Fruit fly (Drosophila melanogaster) whole organism, prepupa: ENCODE data around the gene vers.

Experiments
- CG11294 ChIP-seq: fragments of 200-800 bp; sonication (Bioruptor generic); IDR thresholded peaks from 2 replicates; pipeline ENCODE4 v1.3.6; 2022; ENCODE audit warnings: missing biosample characterization, missing genetic modification characterization
- CG1621 ChIP-seq: fragments of 200-800 bp; sonication (Bioruptor generic); optimal IDR thresholded peaks from 3 replicates; lab custom pipeline; 2018; ENCODE audit warnings: missing biosample characterization, mild to moderate bottlenecking, missing genetic modification characterization
- CG3032 ChIP-seq: fragments of 200-800 bp; optimal IDR thresholded peaks from 2 replicates; lab custom pipeline; 2019; ENCODE audit warnings: missing biosample characterization, mild to moderate bottlenecking, missing genetic modification characterization, moderate library complexity
- CG31627 ChIP-seq: fragments of 200-800 bp; sonication (Bioruptor generic); optimal IDR thresholded peaks from 3 replicates; lab custom pipeline; 2016; ENCODE audit warnings: missing biosample characterization, missing genetic modification characterization
- CG6276 ChIP-seq: fragments of 200-800 bp; sonication (Bioruptor generic); optimal IDR thresholded peaks from 2 replicates; lab custom pipeline; 2017; ENCODE audit warnings: missing biosample characterization, mild to moderate bottlenecking, missing genetic modification characterization
- CG6792 ChIP-seq: fragments of 200-800 bp; sonication (Bioruptor generic); optimal IDR thresholded peaks from 3 replicates; lab custom pipeline; 2016; ENCODE audit warnings: missing biosample characterization, missing genetic modification characterization
- CG6808 ChIP-seq: fragments of 200-800 bp; sonication (Bioruptor generic); optimal IDR thresholded peaks from 3 replicates; lab custom pipeline; 2017; ENCODE audit warnings: missing biosample characterization, missing genetic modification characterization, mild to moderate bottlenecking, moderate library complexity, missing genetic modification reagents
- CG6854 ChIP-seq: fragments of 200-800 bp; sonication (Bioruptor generic); optimal IDR thresholded peaks from 2 replicates; lab custom pipeline; 2017; ENCODE audit warnings: missing biosample characterization, mild to moderate bottlenecking, missing genetic modification characterization
- CG7368 ChIP-seq: fragments of 200-800 bp; sonication (Bioruptor generic); optimal IDR thresholded peaks from 3 replicates; lab custom pipeline; 2016; ENCODE audit warnings: missing biosample characterization, missing genetic modification characterization
- CG8119 ChIP-seq: fragments of 200-800 bp; sonication (Bioruptor generic); IDR thresholded peaks from 3 replicates; pipeline ENCODE4 v1.3.6; 2022; ENCODE audit warnings: missing biosample characterization, missing genetic modification characterization
- CG8319 ChIP-seq: fragments of 200-800 bp; sonication (Bioruptor generic); optimal IDR thresholded peaks from 3 replicates; lab custom pipeline; 2016; ENCODE audit warnings: missing biosample characterization, missing genetic modification characterization
- CG8632 ChIP-seq: fragments of 200-800 bp; sonication (Bioruptor generic); optimal IDR thresholded peaks from 3 replicates; lab custom pipeline; 2016; ENCODE audit warnings: missing biosample characterization, missing genetic modification characterization
- Eip75B ChIP-seq: fragments of 200-800 bp; sonication (Bioruptor generic); optimal IDR thresholded peaks from 3 replicates; lab custom pipeline; 2016; ENCODE audit warnings: missing biosample characterization, missing genetic modification characterization
- Eip78C ChIP-seq: fragments of 200-800 bp; sonication (Bioruptor generic); peaks from one replicate; lab custom pipeline; 2016; ENCODE audit warnings: missing biosample characterization, missing genetic modification characterization
- Ets21C ChIP-seq: fragments of 200-800 bp; sonication (Bioruptor generic); optimal IDR thresholded peaks from 3 replicates; lab custom pipeline; 2016; ENCODE audit warnings: missing biosample characterization, missing genetic modification characterization
- Hr38 ChIP-seq: sonication (Bioruptor generic); optimal IDR thresholded peaks from 2 replicates; lab custom pipeline; 2016; ENCODE audit warnings: missing biosample characterization, missing genetic modification characterization
- Sox14 ChIP-seq: fragments of 200-800 bp; sonication (Bioruptor generic); optimal IDR thresholded peaks from 3 replicates; lab custom pipeline; 2016; ENCODE audit warnings: missing biosample characterization, missing genetic modification characterization
- achi ChIP-seq: fragments of 200-800 bp; sonication (Bioruptor generic); optimal IDR thresholded peaks from 3 replicates; lab custom pipeline; 2016; ENCODE audit warnings: missing biosample characterization, missing genetic modification characterization
- acj6 ChIP-seq: fragments of 200-800 bp; sonication (Bioruptor generic); optimal IDR thresholded peaks from 3 replicates; lab custom pipeline; 2016; ENCODE audit warnings: missing biosample characterization, missing genetic modification characterization
- dac ChIP-seq: fragments of 200-800 bp; sonication (Bioruptor generic); optimal IDR thresholded peaks from 2 replicates; lab custom pipeline; 2017; ENCODE audit warnings: missing biosample characterization, mild to moderate bottlenecking, missing genetic modification characterization
- eg ChIP-seq: fragments of 200-800 bp; sonication (Bioruptor generic); IDR thresholded peaks from 3 replicates; pipeline ENCODE4 v1.3.6; 2022; ENCODE audit warnings: missing biosample characterization, missing genetic modification characterization
- esn ChIP-seq: fragments of 200-800 bp; sonication (Bioruptor generic); optimal IDR thresholded peaks from 2 replicates; lab custom pipeline; 2016; ENCODE audit warnings: missing biosample characterization, mild to moderate bottlenecking, missing genetic modification characterization, moderate library complexity
- fd85E ChIP-seq: fragments of 200-800 bp; sonication (Bioruptor generic); optimal IDR thresholded peaks from 3 replicates; lab custom pipeline; 2016; ENCODE audit warnings: missing biosample characterization, missing genetic modification characterization
- fkh ChIP-seq: fragments of 200-800 bp; sonication (Bioruptor generic); optimal IDR thresholded peaks from 3 replicates; lab custom pipeline; 2017; ENCODE audit warnings: missing biosample characterization, mild to moderate bottlenecking, missing genetic modification characterization, moderate library complexity
- lz ChIP-seq: fragments of 200-800 bp; sonication (Bioruptor generic); optimal IDR thresholded peaks from 3 replicates; lab custom pipeline; 2016; ENCODE audit warnings: missing biosample characterization, missing genetic modification characterization
- net ChIP-seq: fragments of 200-800 bp; sonication (Bioruptor generic); optimal IDR thresholded peaks from 3 replicates; lab custom pipeline; 2016; ENCODE audit warnings: missing biosample characterization, missing genetic modification characterization
- pdm3 ChIP-seq: fragments of 200-800 bp; sonication (Bioruptor generic); optimal IDR thresholded peaks from 3 replicates; lab custom pipeline; 2016; ENCODE audit warnings: missing biosample characterization, missing genetic modification characterization
- ss ChIP-seq, 2 experiments: fragments of 200-800 bp; sonication (Bioruptor generic); optimal IDR thresholded peaks; 2 replicates in 1 of 2; 3 replicates in 1 of 2; lab custom pipeline; 2017 to 2018; ENCODE audit warnings: mild to moderate bottlenecking in 2 of 2, missing biosample characterization in 2 of 2, missing genetic modification characterization in 2 of 2, moderate library complexity in 1 of 2
- svp ChIP-seq: fragments of 200-800 bp; sonication (Bioruptor generic); peaks from one replicate; lab custom pipeline; 2016; ENCODE audit warnings: missing biosample characterization, missing genetic modification characterization
- topi ChIP-seq: fragments of 200-800 bp; sonication (Bioruptor generic); optimal IDR thresholded peaks from 3 replicates; lab custom pipeline; 2016; ENCODE audit warnings: missing biosample characterization, missing genetic modification characterization
- vri ChIP-seq: fragments of 200-800 bp; sonication (Bioruptor generic); optimal IDR thresholded peaks from 3 replicates; lab custom pipeline; 2016; ENCODE audit warnings: missing biosample characterization, mild to moderate bottlenecking, missing genetic modification characterization

Gene vers

DNA sequence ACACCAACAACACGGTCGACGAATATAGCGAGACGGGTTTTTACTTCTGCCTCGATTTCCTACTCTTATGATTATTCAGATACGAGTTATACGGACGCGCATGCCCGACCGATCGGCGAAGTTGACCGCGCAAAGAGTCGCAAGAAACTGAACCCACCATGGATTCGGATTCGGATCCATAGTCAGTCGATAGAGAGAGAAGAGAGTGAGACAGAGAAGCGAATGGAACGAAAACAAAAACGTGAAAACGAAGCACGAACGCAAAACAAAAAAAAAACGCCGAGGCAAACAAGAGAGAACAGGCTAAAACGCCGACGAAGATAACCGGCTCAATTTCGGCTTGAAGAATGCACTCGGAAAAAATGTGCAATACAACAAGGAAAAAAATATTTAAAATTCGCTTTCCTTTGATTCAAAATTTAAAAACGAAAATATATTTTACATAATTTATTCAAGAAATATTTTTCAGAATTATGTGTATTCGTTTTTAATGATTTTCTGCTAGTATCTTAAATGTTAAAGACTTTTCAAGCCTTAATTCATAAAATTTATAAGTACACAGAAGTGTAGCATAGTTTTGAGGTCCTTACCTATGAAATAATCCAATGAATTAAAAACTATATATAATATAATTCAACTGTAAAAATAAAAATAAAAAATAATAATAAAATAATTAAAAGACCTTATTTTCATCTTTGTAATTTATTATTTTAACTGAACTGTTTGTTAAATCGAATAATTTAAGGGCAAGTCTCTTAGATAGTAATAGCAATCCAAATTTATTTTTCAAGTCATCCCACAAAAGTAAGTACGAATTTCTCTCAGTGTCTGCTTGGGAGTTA lies 34.0 kb upstream of the vers start, which contains the start of gene Sema5c (continued):
- TF ChIP-seq Ets21C (GFP tag; lab: Kevin White, UChicago) (peak; percentile 13), CG8632 (peak; percentile 80), lz (GFP tag; lab: Kevin White, UChicago) (peak; percentile 44), CG6854 (peak; percentile 53), acj6 (peak; percentile 70), topi (GFP tag; lab: Kevin White, UChicago) (peak; percentile 42), dac (GFP tag; lab: Kevin White, UChicago) (no peak), net (GFP tag; lab: Kevin White, UChicago) (peak; percentile 67), CG7368 (GFP tag; lab: Kevin White, UChicago) (no peak), fd85E (GFP tag; lab: Kevin White, UChicago) (no peak), CG31627 (GFP tag; lab: Kevin White, UChicago) (peak; percentile 41), achi (GFP tag; lab: Kevin White, UChicago) (peak; percentile 62), CG8119 (GFP tag; lab: Robert Waterston, UW) (peak; percentile 63), esn (GFP tag; lab: Kevin White, UChicago) (peak; percentile 78)

DNA sequence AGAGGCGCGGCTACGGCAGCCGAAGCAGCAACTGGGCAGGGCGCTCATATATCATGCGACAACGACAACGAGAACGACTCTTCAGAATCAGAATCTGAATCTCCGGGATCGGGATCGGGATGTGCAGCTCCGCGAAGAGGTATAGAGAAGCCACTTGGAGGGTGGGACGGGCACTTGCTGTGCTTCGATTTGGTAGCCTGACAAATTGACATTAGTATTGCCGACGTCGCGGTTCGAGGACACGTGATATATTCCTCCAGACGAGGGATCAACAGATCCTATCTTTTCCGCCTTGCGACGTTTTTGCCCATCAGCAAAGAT lies 33.4 kb upstream of the vers start:
- TF ChIP-seq lz (GFP tag; lab: Kevin White, UChicago) (no peak), ss (GFP tag; optimal IDR thresholded peaks at IDR 0.05; lab: Kevin White, UChicago) (peak in 1 of 2 experiments; percentile 11), CG6854 (peak; percentile 54), svp (GFP tag; lab: Kevin White, UChicago) (peak; percentile 78), vri (GFP tag; lab: Kevin White, UChicago) (peak; percentile 6), CG1621 (tag; lab: Kevin White, UChicago) (peak; percentile 63), Sox14 (no peak)

DNA sequence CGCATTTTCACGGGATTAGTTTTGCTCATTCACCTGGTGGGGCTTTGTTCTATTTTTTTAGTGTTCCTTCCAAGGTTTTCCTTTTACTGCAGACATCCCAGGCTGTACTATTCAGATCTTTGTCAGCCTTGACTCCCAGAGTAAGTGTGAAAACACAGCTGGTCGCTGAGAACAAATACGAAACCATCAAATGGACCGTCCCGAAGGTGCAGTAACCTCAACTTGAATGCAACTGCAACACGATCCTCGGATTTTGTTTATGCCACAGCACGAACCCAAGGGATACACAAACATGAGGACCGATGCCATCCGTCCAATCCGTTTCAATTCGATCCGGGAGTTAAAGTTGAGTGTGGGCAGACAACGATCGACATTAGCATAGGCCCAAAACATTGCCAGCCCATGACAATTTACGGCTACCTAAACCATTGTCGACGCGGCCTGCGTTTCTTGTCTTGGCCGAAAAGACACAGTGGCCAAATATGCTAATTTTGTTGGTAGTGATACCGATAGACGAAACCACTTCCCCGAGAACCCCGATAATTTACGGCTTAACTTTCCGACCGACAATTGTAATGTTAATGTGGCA lies 32.7 kb upstream of the vers start:
- TF ChIP-seq Eip75B (no peak), CG6276 (no peak), CG6792 (GFP tag; lab: Kevin White, UChicago) (no peak), topi (GFP tag; lab: Kevin White, UChicago) (no peak)

DNA sequence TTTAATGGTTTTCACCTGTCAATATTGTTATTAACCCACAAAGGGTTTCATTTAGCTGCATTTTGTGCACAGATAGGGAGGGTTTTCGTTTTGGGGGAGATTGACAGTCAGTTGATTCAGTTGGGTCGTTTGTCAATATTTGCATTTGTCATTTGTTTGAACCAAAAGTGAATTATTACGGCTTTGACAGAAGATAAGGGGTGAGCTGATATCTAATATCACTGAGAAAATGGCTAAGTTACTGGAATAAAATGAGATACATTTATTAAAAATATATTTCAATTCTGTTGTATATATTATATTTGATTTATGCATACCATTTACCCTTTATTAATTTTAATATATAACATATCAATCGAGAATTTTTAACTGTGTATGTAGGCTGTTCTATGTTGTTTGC lies 32.0 kb upstream of the vers start:
- TF ChIP-seq CG6808 (no peak), Hr38 (GFP tag; lab: Kevin White, UChicago) (no peak), eg (no peak), CG8319 (GFP tag; lab: Kevin White, UChicago) (no peak), Ets21C (GFP tag; lab: Kevin White, UChicago) (no peak), Eip78C (GFP tag; lab: Kevin White, UChicago) (peak; percentile 1), CG3032 (no peak), fkh (GFP tag; lab: Kevin White, UChicago) (peak; percentile 89), CG11294 (no peak), vri (GFP tag; lab: Kevin White, UChicago) (peak; percentile 54)

DNA sequence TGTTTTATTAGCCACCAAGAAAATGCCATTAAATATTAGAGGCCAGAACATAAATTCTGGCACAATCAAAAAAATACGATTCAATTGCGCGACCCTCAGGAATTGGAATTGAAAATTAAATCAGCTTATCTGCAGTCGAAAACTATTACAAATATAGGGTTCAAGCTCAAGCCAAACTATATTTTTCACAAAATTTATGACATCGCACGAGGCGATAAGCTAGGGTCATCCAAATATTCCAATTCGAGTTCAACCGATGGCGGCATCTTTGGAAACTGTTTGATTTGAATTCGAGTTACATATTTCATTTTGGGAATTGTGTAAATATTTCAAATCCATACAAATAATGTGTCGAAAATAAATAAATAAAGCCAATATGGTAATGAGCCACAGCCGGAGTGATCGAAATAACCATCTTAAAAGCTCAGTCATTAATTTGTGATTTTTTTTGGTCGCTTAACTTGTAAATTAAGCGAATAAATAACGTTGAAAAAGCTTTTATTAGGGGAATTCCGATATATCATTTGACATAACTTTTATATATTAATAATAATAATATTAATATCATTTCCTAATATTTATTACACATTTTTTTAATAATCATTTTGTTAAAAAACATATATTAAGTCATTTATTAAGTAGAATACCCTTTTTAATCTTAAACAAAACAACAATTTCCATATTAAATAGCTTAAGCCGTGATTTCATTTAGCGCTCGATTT lies 30.8 kb upstream of the vers start:
- TF ChIP-seq fkh (GFP tag; lab: Kevin White, UChicago) (peak; percentile 2), pdm3 (GFP tag; lab: Kevin White, UChicago) (no peak), CG1621 (tag; lab: Kevin White, UChicago) (no peak), svp (GFP tag; lab: Kevin White, UChicago) (peak; percentile 19)
